Fruit fly (Drosophila melanogaster) whole organism, prepupa: ENCODE measurements around the gene NetB.

Source experiments
- Blimp-1 ChIP-seq: fragments of 200-800 bp; sonication (Bioruptor generic); optimal IDR thresholded peaks from 3 replicates; lab custom pipeline; 2017; ENCODE audit warnings: missing biosample characterization, missing genetic modification characterization, mild to moderate bottlenecking, moderate library complexity, missing genetic modification reagents
- CG10631 ChIP-seq: fragments of 200-800 bp; sonication (Bioruptor generic); optimal IDR thresholded peaks from 2 replicates; lab custom pipeline; 2016; ENCODE audit warnings: missing biosample characterization, missing genetic modification characterization
- CG11294 ChIP-seq: fragments of 200-800 bp; sonication (Bioruptor generic); IDR thresholded peaks from 2 replicates; pipeline ENCODE4 v1.3.6; 2022; ENCODE audit warnings: missing biosample characterization, missing genetic modification characterization
- CG15336 ChIP-seq: fragments of 200-800 bp; sonication (Bioruptor generic); IDR thresholded peaks from 2 replicates; pipeline ENCODE4 v1.3.6; 2022; ENCODE audit warnings: missing biosample characterization, missing genetic modification characterization
- CG1621 ChIP-seq: fragments of 200-800 bp; sonication (Bioruptor generic); optimal IDR thresholded peaks from 3 replicates; lab custom pipeline; 2018; ENCODE audit warnings: missing biosample characterization, mild to moderate bottlenecking, missing genetic modification characterization
- CG16779 ChIP-seq: fragments of 200-800 bp; sonication (Bioruptor generic); optimal IDR thresholded peaks from 3 replicates; lab custom pipeline; 2017; ENCODE audit warnings: missing biosample characterization, mild to moderate bottlenecking, missing genetic modification characterization
- CG3032 ChIP-seq: fragments of 200-800 bp; optimal IDR thresholded peaks from 2 replicates; lab custom pipeline; 2019; ENCODE audit warnings: missing biosample characterization, mild to moderate bottlenecking, missing genetic modification characterization, moderate library complexity
- CG31627 ChIP-seq: fragments of 200-800 bp; sonication (Bioruptor generic); optimal IDR thresholded peaks from 3 replicates; lab custom pipeline; 2016; ENCODE audit warnings: missing biosample characterization, missing genetic modification characterization
- CG32006 ChIP-seq: fragments of 200-800 bp; sonication (Bioruptor generic); optimal IDR thresholded peaks from 3 replicates; lab custom pipeline; 2017; ENCODE audit warnings: missing biosample characterization, mild to moderate bottlenecking, missing genetic modification characterization
- CG3919 ChIP-seq: fragments of 200-800 bp; sonication (Bioruptor generic); optimal IDR thresholded peaks from 3 replicates; lab custom pipeline; 2016; ENCODE audit warnings: missing biosample characterization, missing genetic modification characterization
- CG6163 ChIP-seq: fragments of 200-800 bp; sonication (Bioruptor generic); IDR thresholded peaks from 3 replicates; pipeline ENCODE4 v1.3.6; 2022; ENCODE audit warnings: missing biosample characterization, missing genetic modification characterization
- CG6276 ChIP-seq: fragments of 200-800 bp; sonication (Bioruptor generic); optimal IDR thresholded peaks from 2 replicates; lab custom pipeline; 2017; ENCODE audit warnings: missing biosample characterization, mild to moderate bottlenecking, missing genetic modification characterization
- CG6792 ChIP-seq: fragments of 200-800 bp; sonication (Bioruptor generic); optimal IDR thresholded peaks from 3 replicates; lab custom pipeline; 2016; ENCODE audit warnings: missing biosample characterization, missing genetic modification characterization
- CG6808 ChIP-seq: fragments of 200-800 bp; sonication (Bioruptor generic); optimal IDR thresholded peaks from 3 replicates; lab custom pipeline; 2017; ENCODE audit warnings: missing biosample characterization, missing genetic modification characterization, mild to moderate bottlenecking, moderate library complexity, missing genetic modification reagents
- CG6854 ChIP-seq: fragments of 200-800 bp; sonication (Bioruptor generic); optimal IDR thresholded peaks from 2 replicates; lab custom pipeline; 2017; ENCODE audit warnings: missing biosample characterization, mild to moderate bottlenecking, missing genetic modification characterization
- CG8119 ChIP-seq: fragments of 200-800 bp; sonication (Bioruptor generic); IDR thresholded peaks from 3 replicates; pipeline ENCODE4 v1.3.6; 2022; ENCODE audit warnings: missing biosample characterization, missing genetic modification characterization
- CG8319 ChIP-seq: fragments of 200-800 bp; sonication (Bioruptor generic); optimal IDR thresholded peaks from 3 replicates; lab custom pipeline; 2016; ENCODE audit warnings: missing biosample characterization, missing genetic modification characterization
- CG9139 ChIP-seq: fragments of 200-800 bp; sonication (Bioruptor generic); optimal IDR thresholded peaks from 3 replicates; lab custom pipeline; 2017; ENCODE audit warnings: missing biosample characterization, mild to moderate bottlenecking, missing genetic modification characterization
- Eip75B ChIP-seq: fragments of 200-800 bp; sonication (Bioruptor generic); optimal IDR thresholded peaks from 3 replicates; lab custom pipeline; 2016; ENCODE audit warnings: missing biosample characterization, missing genetic modification characterization
- Eip78C ChIP-seq: fragments of 200-800 bp; sonication (Bioruptor generic); peaks from one replicate; lab custom pipeline; 2016; ENCODE audit warnings: missing biosample characterization, missing genetic modification characterization
- Eip93F ChIP-seq: fragments of 200-800 bp; sonication (Bioruptor generic); optimal IDR thresholded peaks from 2 replicates; lab custom pipeline; 2016; ENCODE audit warnings: missing biosample characterization, mild to moderate bottlenecking, missing genetic modification characterization
- Ets21C ChIP-seq: fragments of 200-800 bp; sonication (Bioruptor generic); optimal IDR thresholded peaks from 3 replicates; lab custom pipeline; 2016; ENCODE audit warnings: missing biosample characterization, missing genetic modification characterization
- Ets96B ChIP-seq: fragments of 200-800 bp; optimal IDR thresholded peaks from 2 replicates; lab custom pipeline; 2019; ENCODE audit warnings: missing biosample characterization, mild to moderate bottlenecking, missing genetic modification characterization, moderate library complexity
- Hr38 ChIP-seq: sonication (Bioruptor generic); optimal IDR thresholded peaks from 2 replicates; lab custom pipeline; 2016; ENCODE audit warnings: missing biosample characterization, missing genetic modification characterization
- Hr39 ChIP-seq: fragments of 200-800 bp; sonication (Bioruptor generic); optimal IDR thresholded peaks from 2 replicates; lab custom pipeline; 2016; ENCODE audit warnings: missing biosample characterization, missing genetic modification characterization
- Hr4 ChIP-seq: fragments of 200-800 bp; sonication (Bioruptor generic); optimal IDR thresholded peaks from 3 replicates; lab custom pipeline; 2016; ENCODE audit warnings: missing biosample characterization, missing genetic modification characterization
- Lpt ChIP-seq: fragments of 200-800 bp; sonication (Bioruptor generic); optimal IDR thresholded peaks from 3 replicates; lab custom pipeline; 2016; ENCODE audit warnings: missing biosample characterization, missing genetic modification characterization
- Met ChIP-seq: fragments of 200-800 bp; sonication (Bioruptor generic); optimal IDR thresholded peaks from 3 replicates; lab custom pipeline; 2016; ENCODE audit warnings: missing biosample characterization, missing genetic modification characterization
- OdsH ChIP-seq: fragments of 200-800 bp; sonication (Bioruptor generic); optimal IDR thresholded peaks from 3 replicates; lab custom pipeline; 2016; ENCODE audit warnings: missing biosample characterization, missing genetic modification characterization
- Sox102F ChIP-seq: fragments of 200-800 bp; sonication (Bioruptor generic); optimal IDR thresholded peaks from 2 replicates; lab custom pipeline; 2016; ENCODE audit warnings: missing biosample characterization, mild to moderate bottlenecking, missing genetic modification characterization
- Sox14 ChIP-seq: fragments of 200-800 bp; sonication (Bioruptor generic); optimal IDR thresholded peaks from 3 replicates; lab custom pipeline; 2016; ENCODE audit warnings: missing biosample characterization, missing genetic modification characterization
- Sox15 ChIP-seq: fragments of 200-800 bp; sonication (Bioruptor generic); optimal IDR thresholded peaks from 3 replicates; lab custom pipeline; 2016; ENCODE audit warnings: missing biosample characterization, missing genetic modification characterization
- achi ChIP-seq: fragments of 200-800 bp; sonication (Bioruptor generic); optimal IDR thresholded peaks from 3 replicates; lab custom pipeline; 2016; ENCODE audit warnings: missing biosample characterization, missing genetic modification characterization
- acj6 ChIP-seq: fragments of 200-800 bp; sonication (Bioruptor generic); optimal IDR thresholded peaks from 3 replicates; lab custom pipeline; 2016; ENCODE audit warnings: missing biosample characterization, missing genetic modification characterization
- cyc ChIP-seq: fragments of 200-800 bp; sonication (Bioruptor generic); optimal IDR thresholded peaks from 3 replicates; lab custom pipeline; 2016; ENCODE audit warnings: missing biosample characterization, missing genetic modification characterization
- dac ChIP-seq: fragments of 200-800 bp; sonication (Bioruptor generic); optimal IDR thresholded peaks from 2 replicates; lab custom pipeline; 2017; ENCODE audit warnings: missing biosample characterization, mild to moderate bottlenecking, missing genetic modification characterization
- dsx ChIP-seq: fragments of 200-800 bp; optimal IDR thresholded peaks from 3 replicates; lab custom pipeline; 2019; ENCODE audit warnings: missing biosample characterization, mild to moderate bottlenecking, missing genetic modification characterization, moderate library complexity; ENCODE audit not compliant: poor library complexity, severe bottlenecking
- eg ChIP-seq: fragments of 200-800 bp; sonication (Bioruptor generic); IDR thresholded peaks from 3 replicates; pipeline ENCODE4 v1.3.6; 2022; ENCODE audit warnings: missing biosample characterization, missing genetic modification characterization
- fd59A ChIP-seq: fragments of 200-800 bp; sonication (Bioruptor generic); optimal IDR thresholded peaks from 2 replicates; lab custom pipeline; 2017; ENCODE audit warnings: missing biosample characterization, mild to moderate bottlenecking, missing genetic modification characterization, missing genetic modification reagents
- fd85E ChIP-seq: fragments of 200-800 bp; sonication (Bioruptor generic); optimal IDR thresholded peaks from 3 replicates; lab custom pipeline; 2016; ENCODE audit warnings: missing biosample characterization, missing genetic modification characterization
- fkh ChIP-seq: fragments of 200-800 bp; sonication (Bioruptor generic); optimal IDR thresholded peaks from 3 replicates; lab custom pipeline; 2017; ENCODE audit warnings: missing biosample characterization, mild to moderate bottlenecking, missing genetic modification characterization, moderate library complexity
- lz ChIP-seq: fragments of 200-800 bp; sonication (Bioruptor generic); optimal IDR thresholded peaks from 3 replicates; lab custom pipeline; 2016; ENCODE audit warnings: missing biosample characterization, missing genetic modification characterization
- net ChIP-seq: fragments of 200-800 bp; sonication (Bioruptor generic); optimal IDR thresholded peaks from 3 replicates; lab custom pipeline; 2016; ENCODE audit warnings: missing biosample characterization, missing genetic modification characterization
- salr ChIP-seq, 2 experiments: fragments of 200-800 bp; sonication (Bioruptor generic); optimal IDR thresholded peaks; 3 replicates each; lab custom pipeline; 2016 to 2018; ENCODE audit warnings: missing biosample characterization in 2 of 2, missing genetic modification characterization in 2 of 2, mild to moderate bottlenecking in 1 of 2
- spab ChIP-seq: fragments of 200-800 bp; sonication (Bioruptor generic); optimal IDR thresholded peaks from 2 replicates; lab custom pipeline; 2017; ENCODE audit warnings: missing biosample characterization, mild to moderate bottlenecking, missing genetic modification characterization, missing genetic modification reagents
- ss ChIP-seq, 2 experiments: fragments of 200-800 bp; sonication (Bioruptor generic); optimal IDR thresholded peaks; 2 replicates in 1 of 2; 3 replicates in 1 of 2; lab custom pipeline; 2017 to 2018; ENCODE audit warnings: mild to moderate bottlenecking in 2 of 2, missing biosample characterization in 2 of 2, missing genetic modification characterization in 2 of 2, moderate library complexity in 1 of 2
- svp ChIP-seq: fragments of 200-800 bp; sonication (Bioruptor generic); peaks from one replicate; lab custom pipeline; 2016; ENCODE audit warnings: missing biosample characterization, missing genetic modification characterization
- topi ChIP-seq: fragments of 200-800 bp; sonication (Bioruptor generic); optimal IDR thresholded peaks from 3 replicates; lab custom pipeline; 2016; ENCODE audit warnings: missing biosample characterization, missing genetic modification characterization
- vri ChIP-seq: fragments of 200-800 bp; sonication (Bioruptor generic); optimal IDR thresholded peaks from 3 replicates; lab custom pipeline; 2016; ENCODE audit warnings: missing biosample characterization, mild to moderate bottlenecking, missing genetic modification characterization

Gene NetB

dm6 chrX:14717245-14717644 is 31.9 kb downstream of the NetB start (continued):
- TF ChIP-seq spab, result peak; percentile 77
- peak; percentile 27 for TF ChIP-seq dsx
- peak; percentile 45 for TF ChIP-seq lz (GFP tag; lab: Kevin White, UChicago)
- peak; percentile 43 for TF ChIP-seq cyc (GFP tag; lab: Kevin White, UChicago)
- peak; percentile 69 for TF ChIP-seq OdsH (GFP tag; lab: Kevin White, UChicago)
- peak; percentile 48 for TF ChIP-seq fd85E (GFP tag; lab: Kevin White, UChicago)
- peak; percentile 59; the same call in 2 of the 3 replicates for TF ChIP-seq CG8119
- peak; percentile 65 for TF ChIP-seq CG8319 (GFP tag; lab: Kevin White, UChicago)

dm6 chrX:14715180-14715579 is 34.0 kb downstream of the NetB start:
- peak; percentile 23 for TF ChIP-seq cyc (GFP tag; lab: Kevin White, UChicago)
- peak in 1 of 2 experiments; percentile 33 for TF ChIP-seq ss (GFP tag; optimal IDR thresholded peaks at IDR 0.05; lab: Kevin White, UChicago)
- no peak for TF ChIP-seq salr (GFP tag; optimal IDR thresholded peaks at IDR 0.05; lab: Kevin White, UChicago)
- peak; percentile 31 for TF ChIP-seq CG10631
- TF ChIP-seq net, result no peak
- no peak for TF ChIP-seq Sox102F (GFP tag; lab: Kevin White, UChicago)
- TF ChIP-seq CG15336, result peak; percentile 29; the same call in 1 of the 2 replicates
- peak; percentile 36 for TF ChIP-seq Ets96B (tag; lab: Kevin White, UChicago)
- peak; percentile 21 for TF ChIP-seq Hr39 (GFP tag; lab: Kevin White, UChicago)
- TF ChIP-seq Lpt (GFP tag; lab: Kevin White, UChicago), result peak; percentile 6
- TF ChIP-seq achi, result peak; percentile 33
- peak; percentile 78 for TF ChIP-seq svp
- TF ChIP-seq CG6276 (GFP tag; lab: Kevin White, UChicago), result peak; percentile 45
- TF ChIP-seq fkh (GFP tag; lab: Kevin White, UChicago), result no peak
- TF ChIP-seq lz (GFP tag; lab: Kevin White, UChicago), result no peak
- TF ChIP-seq eg (GFP tag; lab: Robert Waterston, UW), result no peak
- peak; percentile 51; the same call in 2 of the 3 replicates for TF ChIP-seq CG8119
- TF ChIP-seq CG32006, result peak; percentile 58
- no peak for TF ChIP-seq dsx
- TF ChIP-seq CG6808 (GFP tag; lab: Kevin White, UChicago), result no peak
- TF ChIP-seq OdsH (GFP tag; lab: Kevin White, UChicago), result peak; percentile 45
- TF ChIP-seq spab, result no peak
- no peak for TF ChIP-seq Eip93F (GFP tag; lab: Kevin White, UChicago)
- peak; percentile 7 for TF ChIP-seq fd59A (GFP tag; lab: Kevin White, UChicago)
- TF ChIP-seq vri (GFP tag; lab: Kevin White, UChicago), result no peak
- no peak for TF ChIP-seq CG9139 (GFP tag; lab: Kevin White, UChicago)
- TF ChIP-seq CG3032, result peak; percentile 31
- no peak for TF ChIP-seq Sox15 (GFP tag; lab: Kevin White, UChicago)
- TF ChIP-seq Blimp-1, result no peak
- TF ChIP-seq topi, result peak; percentile 24
- TF ChIP-seq Eip78C, result peak; percentile 84
- TF ChIP-seq acj6 (GFP tag; lab: Kevin White, UChicago), result peak; percentile 25
- TF ChIP-seq CG6854 (GFP tag; lab: Kevin White, UChicago), result no peak
- TF ChIP-seq CG3919, result peak; percentile 47
- no peak for TF ChIP-seq Hr38 (GFP tag; lab: Kevin White, UChicago)
- TF ChIP-seq CG11294 (GFP tag; lab: Robert Waterston, UW), result no peak
- TF ChIP-seq Eip75B, result peak; percentile 41
- TF ChIP-seq Sox14, result peak; percentile 43
- TF ChIP-seq CG31627 (GFP tag; lab: Kevin White, UChicago), result no peak
- peak; percentile 25 for TF ChIP-seq Hr4 (GFP tag; lab: Kevin White, UChicago)
- TF ChIP-seq CG8319 (GFP tag; lab: Kevin White, UChicago), result no peak
- no peak for TF ChIP-seq CG16779 (tag; lab: Kevin White, UChicago)
- peak; percentile 6 for TF ChIP-seq CG6792
- peak; percentile 53; the same call in 1 of the 3 replicates for TF ChIP-seq CG6163 (GFP tag; lab: Robert Waterston, UW)
- TF ChIP-seq CG1621 (tag; lab: Kevin White, UChicago), result peak; percentile 16
- TF ChIP-seq Met (GFP tag; lab: Kevin White, UChicago), result peak; percentile 28
- TF ChIP-seq Ets21C (GFP tag; lab: Kevin White, UChicago), result no peak
- no peak for TF ChIP-seq dac
